Fruit fly (Drosophila melanogaster): ENCODE results near the gene pst.

- no peak for TF ChIP-seq CG8478 (optimal IDR thresholded peaks at IDR 0.05)
- TF ChIP-seq Dll (optimal IDR thresholded peaks at IDR 0.05), result no peak
- no peak for TF ChIP-seq EcR (GFP tag; optimal IDR thresholded peaks at IDR 0.05)
These were observed 1.0 kb upstream of the pst start for dm6 chr3L:7361095-7361522.

Measured in whole organism.